Worm (Caenorhabditis elegans) whole organism, L4/young adult: Measurements from ENCODE around the gene T07F12.4.

Experiments
- W03F9.2 ChIP-seq: fragments of 150-350 bp; optimal IDR thresholded peaks from 2 replicates; lab custom pipeline; 2014; ENCODE audit warnings: missing biosample characterization, missing genetic modification characterization
- dao-5 ChIP-seq: sonication (generic microtip); optimal IDR thresholded peaks from 2 replicates; lab custom pipeline; 2016; ENCODE audit warnings: missing genotype, missing genetic modification characterization, moderate library complexity, missing compliant biosample characterization
- him-1 ChIP-seq: sonication (generic microtip); optimal IDR thresholded peaks from 2 replicates; lab custom pipeline; 2016; ENCODE audit warnings: missing genotype, missing genetic modification reagents, missing genetic modification characterization, missing compliant biosample characterization

ce11 chrX:4881310-4881709, 19.3 kb downstream of the T07F12.4 start:
- TF ChIP-seq W03F9.2 (tag; lab: Kevin White, UChicago) (no peak), him-1 (tag; lab: Kevin White, UChicago) (no peak), dao-5 (tag; lab: Kevin White, UChicago) (no peak)
